Worm (Caenorhabditis elegans): ENCODE data around the gene Y52E8A.2.

DNA sequence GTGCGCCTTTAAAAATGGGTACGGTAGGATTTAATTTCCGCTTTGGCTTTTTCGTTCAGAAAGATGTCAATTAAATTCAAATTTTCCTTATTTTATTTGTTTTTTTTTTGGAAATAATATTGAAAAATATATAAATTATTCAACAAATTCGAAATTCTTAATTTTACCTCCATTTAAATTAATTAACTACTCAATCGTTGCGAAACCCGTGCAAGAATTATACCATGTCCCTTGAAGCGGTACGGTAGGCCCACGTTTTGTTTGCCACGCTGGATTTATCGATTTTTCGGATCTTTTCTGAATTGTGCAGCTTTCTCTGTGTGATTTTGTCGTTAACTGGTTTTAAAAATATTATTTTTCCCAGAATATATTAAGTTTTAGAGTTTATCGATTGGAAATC, at the start of gene Y52E8A.2:
- TF ChIP-seq mdl-1 (tag; optimal IDR thresholded peaks at IDR 0.05): no peak
- no peak for TF ChIP-seq nhr-90 (tag; optimal IDR thresholded peaks at IDR 0.05; ENCODE audit: poor library complexity)
- no peak for TF ChIP-seq zag-1 (tag; optimal IDR thresholded peaks at IDR 0.05)
- TF ChIP-seq ets-5 (GFP tag; IDR thresholded peaks at IDR 0.05): no peak
- TF ChIP-seq nhr-28 (tag; optimal IDR thresholded peaks at IDR 0.05): no peak
- no peak for TF ChIP-seq fkh-4 (tag; optimal IDR thresholded peaks at IDR 0.05; ENCODE audit: borderline replicate concordance)
- TF ChIP-seq ceh-8 (GFP tag; optimal IDR thresholded peaks at IDR 0.05): no peak
- TF ChIP-seq C16A3.4 (tag; optimal IDR thresholded peaks at IDR 0.05): no peak
- TF ChIP-seq unc-62 (GFP tag; optimal IDR thresholded peaks at IDR 0.05): no peak
- no peak for TF ChIP-seq ceh-63 (GFP tag; optimal IDR thresholded peaks at IDR 0.05)
- no peak for TF ChIP-seq lin-15B (tag; optimal IDR thresholded peaks at IDR 0.05)
- TF ChIP-seq sptf-1 (tag; optimal IDR thresholded peaks at IDR 0.05): no peak
- TF ChIP-seq pqm-1 (tag; optimal IDR thresholded peaks at IDR 0.05): no peak
- TF ChIP-seq nhr-237 (tag; optimal IDR thresholded peaks at IDR 0.05): no peak
